Worm (Caenorhabditis elegans) whole organism, young adult: ENCODE data around the gene cox-16.

Experiments used
- B0019.2 ChIP-seq: fragments of 200-800 bp; sonication (Bioruptor generic); conservative IDR thresholded peaks from 2 replicates; pipeline ENCODE4 v1.3.6; 2022; ENCODE audit warnings: missing genetic modification reagents, missing genetic modification characterization, missing compliant biosample characterization
- B0035.1 ChIP-seq: sonication (generic microtip); optimal IDR thresholded peaks from 2 replicates; lab custom pipeline; 2016; ENCODE audit warnings: missing genetic modification characterization, mild to moderate bottlenecking, missing compliant biosample characterization, missing genotype, missing genetic modification reagents
- B0261.1 ChIP-seq: sonication (generic microtip); optimal IDR thresholded peaks from 2 replicates; lab custom pipeline; 2016; ENCODE audit warnings: mild to moderate bottlenecking, missing genetic modification characterization, moderate library complexity, missing compliant biosample characterization
- F10E7.11 ChIP-seq: sonication (generic microtip); optimal IDR thresholded peaks from 2 replicates; lab custom pipeline; 2017; ENCODE audit warnings: mild to moderate bottlenecking, missing genetic modification characterization, moderate library complexity, missing compliant biosample characterization
- F39B2.1 ChIP-seq: fragments of 200-800 bp; sonication (Bioruptor generic); IDR thresholded peaks from 2 replicates; pipeline ENCODE4 v1.3.6; 2022; ENCODE audit warnings: missing genetic modification reagents, missing genetic modification characterization, missing compliant biosample characterization
- F52B5.7 ChIP-seq: sonication (generic microtip); optimal IDR thresholded peaks from 2 replicates; lab custom pipeline; 2016; ENCODE audit warnings: mild to moderate bottlenecking, missing genetic modification characterization, missing compliant biosample characterization
- F57C9.4 ChIP-seq: sonication (generic microtip); optimal IDR thresholded peaks from 2 replicates; lab custom pipeline; 2017; ENCODE audit warnings: mild to moderate bottlenecking, missing genetic modification characterization, missing compliant biosample characterization
- T26A5.8 ChIP-seq: sonication (generic microtip); optimal IDR thresholded peaks from 2 replicates; lab custom pipeline; 2016; ENCODE audit warnings: missing genetic modification characterization, missing compliant biosample characterization
- Y67H2A.10 ChIP-seq: fragments of 200-800 bp; sonication (Bioruptor generic); conservative IDR thresholded peaks from 2 replicates; pipeline ENCODE4 v1.3.6; 2022; ENCODE audit warnings: missing genetic modification reagents, missing genetic modification characterization, missing compliant biosample characterization
- Y95B8A.8 ChIP-seq: fragments of 200-800 bp; sonication (Bioruptor generic); IDR thresholded peaks from 2 replicates; pipeline ENCODE4 v1.3.6; 2022; ENCODE audit warnings: missing genetic modification reagents, missing genetic modification characterization, missing compliant biosample characterization
- ama-1 ChIP-seq, 3 experiments: fragments of 150-350 bp in 1 of 3; sonication (generic microtip) in 2 of 3; optimal IDR thresholded peaks; 2 replicates each; lab custom pipeline; 2014 to 2018; ENCODE audit warnings: missing biosample characterization in 2 of 3, missing genetic modification characterization in 2 of 3, missing genetic modification reagents in 2 of 3
- aptf-2 ChIP-seq: fragments of 200-800 bp; sonication (Bioruptor generic); conservative IDR thresholded peaks from 2 replicates; pipeline ENCODE4 v1.3.6; 2022; ENCODE audit warnings: missing genetic modification reagents, missing genetic modification characterization, missing compliant biosample characterization
- attf-5 ChIP-seq: fragments of 200-800 bp; sonication (Bioruptor generic); optimal IDR thresholded peaks from 2 replicates; lab custom pipeline; 2018; ENCODE audit warnings: mild to moderate bottlenecking, missing genetic modification characterization, missing compliant biosample characterization
- bed-1 ChIP-seq: fragments of 200-800 bp; sonication (Bioruptor generic); IDR thresholded peaks from 2 replicates; pipeline ENCODE4 v1.3.6; 2022; ENCODE audit warnings: missing genetic modification reagents, missing genetic modification characterization, missing compliant biosample characterization
- ccch-3 ChIP-seq: fragments of 200-800 bp; sonication (Bioruptor generic); optimal IDR thresholded peaks from 2 replicates; lab custom pipeline; 2018; ENCODE audit warnings: mild to moderate bottlenecking, missing genetic modification characterization, missing compliant biosample characterization
- cebp-2 ChIP-seq: fragments of 200-800 bp; sonication (Bioruptor generic); IDR thresholded peaks from 2 replicates; pipeline ENCODE4 v1.3.6; 2022; ENCODE audit warnings: missing genetic modification characterization, missing compliant biosample characterization
- ceh-40 ChIP-seq: fragments of 200-800 bp; sonication (Bioruptor generic); IDR thresholded peaks from 2 replicates; pipeline ENCODE4 v1.3.6; 2022; ENCODE audit warnings: missing genetic modification characterization, missing compliant biosample characterization
- ceh-79 ChIP-seq: sonication (generic microtip); optimal IDR thresholded peaks from 2 replicates; lab custom pipeline; 2017; ENCODE audit warnings: mild to moderate bottlenecking, missing genetic modification characterization, missing compliant biosample characterization
- ceh-91 ChIP-seq: fragments of 200-800 bp; sonication (Bioruptor generic); IDR thresholded peaks from 2 replicates; pipeline ENCODE4 v1.3.6; 2022; ENCODE audit warnings: missing genetic modification reagents, missing genetic modification characterization, missing compliant biosample characterization
- chd-7 ChIP-seq: sonication (generic microtip); optimal IDR thresholded peaks from 2 replicates; lab custom pipeline; 2016; ENCODE audit warnings: mild to moderate bottlenecking, missing genetic modification characterization, moderate library complexity, missing compliant biosample characterization
- dox-1 ChIP-seq: fragments of 200-800 bp; sonication (Bioruptor generic); IDR thresholded peaks from 2 replicates; pipeline ENCODE4 v1.3.6; 2022; ENCODE audit warnings: missing genetic modification reagents, missing genetic modification characterization, missing compliant biosample characterization
- dpl-1 ChIP-seq: fragments of 150-350 bp; optimal IDR thresholded peaks from 2 replicates; lab custom pipeline; 2014; ENCODE audit warnings: missing biosample characterization, missing genetic modification reagents, missing genetic modification characterization
- efl-1 ChIP-seq: fragments of 150-350 bp; optimal IDR thresholded peaks from 2 replicates; lab custom pipeline; 2014; ENCODE audit warnings: missing biosample characterization, missing genetic modification reagents, missing genetic modification characterization
- egl-44 ChIP-seq: fragments of 200-800 bp; sonication (Bioruptor generic); IDR thresholded peaks from 2 replicates; pipeline ENCODE4 v1.3.6; 2022; ENCODE audit warnings: missing genetic modification reagents, missing genetic modification characterization, missing compliant biosample characterization
- gei-17 ChIP-seq: fragments of 200-800 bp; sonication (Bioruptor generic); optimal IDR thresholded peaks from 2 replicates; lab custom pipeline; 2018; ENCODE audit warnings: mild to moderate bottlenecking, missing genetic modification characterization, missing compliant biosample characterization
- hsf-1 ChIP-seq: fragments of 200-800 bp; sonication (Bioruptor generic); IDR thresholded peaks from 2 replicates; pipeline ENCODE4 v1.3.6; 2022; ENCODE audit warnings: missing genetic modification reagents, missing genetic modification characterization, missing compliant biosample characterization
- let-526 ChIP-seq: fragments of 200-800 bp; sonication (Bioruptor generic); IDR thresholded peaks from 2 replicates; pipeline ENCODE4 v1.3.6; 2022; ENCODE audit warnings: missing genetic modification reagents, missing genetic modification characterization, missing compliant biosample characterization
- let-607 ChIP-seq, 2 experiments: fragments of 200-800 bp in 1 of 2; sonication (Bioruptor generic) in 1 of 2; sonication (generic microtip) in 1 of 2; optimal IDR thresholded peaks; 2 replicates each; lab custom pipeline; 2016 to 2018; ENCODE audit warnings: mild to moderate bottlenecking in 2 of 2, missing compliant biosample characterization in 2 of 2, missing genetic modification characterization in 2 of 2, moderate library complexity in 2 of 2, missing genotype in 1 of 2
- lin-26 ChIP-seq: fragments of 200-800 bp; sonication (Bioruptor generic); IDR thresholded peaks from 2 replicates; pipeline ENCODE4 v1.3.6; 2022; ENCODE audit warnings: missing genetic modification reagents, missing genetic modification characterization, missing compliant biosample characterization
- lin-35 ChIP-seq, 3 experiments: fragments of 150-350 bp in 2 of 3; sonication (generic microtip) in 1 of 3; optimal IDR thresholded peaks; 2 replicates each; lab custom pipeline; 2014 to 2018; ENCODE audit warnings: missing biosample characterization in 3 of 3, missing genetic modification characterization in 3 of 3, missing genetic modification reagents in 3 of 3
- lin-40 ChIP-seq: sonication (generic microtip); optimal IDR thresholded peaks from 2 replicates; lab custom pipeline; 2016; ENCODE audit warnings: missing genetic modification characterization, mild to moderate bottlenecking, missing compliant biosample characterization, missing genotype, missing genetic modification reagents
- lin-54 ChIP-seq: fragments of 200-800 bp; sonication (Bioruptor generic); optimal IDR thresholded peaks from 2 replicates; lab custom pipeline; 2018; ENCODE audit warnings: mild to moderate bottlenecking, missing genetic modification characterization, missing compliant biosample characterization
- madf-10 ChIP-seq: sonication (generic microtip); optimal IDR thresholded peaks from 2 replicates; lab custom pipeline; 2016; ENCODE audit warnings: mild to moderate bottlenecking, missing genetic modification characterization, missing compliant biosample characterization
- madf-3 ChIP-seq: fragments of 200-800 bp; sonication (Bioruptor generic); IDR thresholded peaks from 2 replicates; pipeline ENCODE4 v1.3.6; 2022; ENCODE audit warnings: missing genetic modification reagents, missing genetic modification characterization, missing compliant biosample characterization
- madf-6 ChIP-seq: fragments of 200-800 bp; sonication (Bioruptor generic); IDR thresholded peaks from 2 replicates; pipeline ENCODE4 v1.3.6; 2022; ENCODE audit warnings: missing genetic modification reagents, missing genetic modification characterization, missing compliant biosample characterization
- madf-8 ChIP-seq: fragments of 200-800 bp; sonication (Bioruptor generic); conservative IDR thresholded peaks from 2 replicates; pipeline ENCODE4 v1.3.6; 2022; ENCODE audit warnings: missing genetic modification reagents, missing genetic modification characterization, missing compliant biosample characterization
- mel-28 ChIP-seq: sonication (generic microtip); optimal IDR thresholded peaks from 2 replicates; lab custom pipeline; 2016; ENCODE audit warnings: borderline replicate concordance, mild to moderate bottlenecking, missing genetic modification characterization, missing compliant biosample characterization
- mes-4 ChIP-seq: sonication (generic microtip); optimal IDR thresholded peaks from 2 replicates; lab custom pipeline; 2016; ENCODE audit warnings: missing genotype, missing genetic modification characterization, missing compliant biosample characterization
- nfya-2 ChIP-seq: fragments of 200-800 bp; sonication (Bioruptor generic); IDR thresholded peaks from 2 replicates; pipeline ENCODE4 v1.3.6; 2022; ENCODE audit warnings: missing genetic modification reagents, missing genetic modification characterization, missing compliant biosample characterization
- nfyb-1 ChIP-seq: fragments of 200-800 bp; sonication (Bioruptor generic); IDR thresholded peaks from 2 replicates; pipeline ENCODE4 v1.3.6; 2022; ENCODE audit warnings: missing genetic modification reagents, missing genetic modification characterization, missing compliant biosample characterization
- pha-4 ChIP-seq: fragments of 150-350 bp; sonication (generic microtip); optimal IDR thresholded peaks from 2 replicates; lab custom pipeline; 2014; ENCODE audit warnings: missing biosample characterization, missing genetic modification reagents, missing genetic modification characterization
- rcor-1 ChIP-seq: fragments of 200-800 bp; sonication (Bioruptor generic); IDR thresholded peaks from 2 replicates; pipeline ENCODE4 v1.3.6; 2022; ENCODE audit warnings: missing genetic modification reagents, missing genetic modification characterization, missing compliant biosample characterization
- repo-1 ChIP-seq: sonication (generic microtip); optimal IDR thresholded peaks from 2 replicates; lab custom pipeline; 2017; ENCODE audit warnings: mild to moderate bottlenecking, missing genetic modification characterization, missing compliant biosample characterization
- sea-2 ChIP-seq: fragments of 200-800 bp; sonication (Bioruptor generic); IDR thresholded peaks from 2 replicates; pipeline ENCODE4 v1.3.6; 2022; ENCODE audit warnings: missing genetic modification characterization, missing compliant biosample characterization
- sptf-2 ChIP-seq: fragments of 200-800 bp; sonication (Bioruptor generic); optimal IDR thresholded peaks from 2 replicates; lab custom pipeline; 2018; ENCODE audit warnings: mild to moderate bottlenecking, missing genetic modification characterization, missing compliant biosample characterization
- zim-3 ChIP-seq: sonication (generic microtip); optimal IDR thresholded peaks from 2 replicates; lab custom pipeline; 2017; ENCODE audit warnings: mild to moderate bottlenecking, missing genetic modification characterization, moderate library complexity, missing compliant biosample characterization
- ztf-25 ChIP-seq: fragments of 200-800 bp; sonication (Bioruptor generic); IDR thresholded peaks from 2 replicates; pipeline ENCODE4 v1.3.6; 2022; ENCODE audit warnings: missing genetic modification reagents, missing genetic modification characterization, missing compliant biosample characterization
- ztf-6 ChIP-seq: fragments of 200-800 bp; sonication (Bioruptor generic); IDR thresholded peaks from 2 replicates; pipeline ENCODE4 v1.3.6; 2022; ENCODE audit warnings: missing genetic modification reagents, missing genetic modification characterization, missing compliant biosample characterization

Gene cox-16

ce11 chrV:5504807-5505442, 31.1 kb downstream of the cox-16 start, which contains the start of the genes dnj-19 and nhr-47 (continued):
- TF ChIP-seq madf-10 (tag; lab: Kevin White, UChicago) (peak; percentile 75), F57C9.4 (no peak), lin-40 (tag; lab: Kevin White, UChicago) (peak; percentile 95), Y95B8A.8 (GFP tag; lab: Robert Waterston, UW) (0 out of 2 replicates have a peak, but pooled peaks have one; percentile 32), sea-2 (GFP tag; lab: Robert Waterston, UW) (no peak), cebp-2 (GFP tag; lab: Robert Waterston, UW) (no peak), sptf-2 (GFP tag; lab: Kevin White, UChicago) (no peak), madf-3 (GFP tag; lab: Robert Waterston, UW) (peak; percentile 91), repo-1 (tag; lab: Kevin White, UChicago) (peak; percentile 91), T26A5.8 (tag; lab: Kevin White, UChicago) (no peak), Y67H2A.10 (peak; percentile 70), F10E7.11 (tag; lab: Kevin White, UChicago) (no peak), F52B5.7 (tag; lab: Kevin White, UChicago) (no peak), hsf-1 (GFP tag; lab: Robert Waterston, UW) (peak; percentile 98), ztf-25 (GFP tag; lab: Robert Waterston, UW) (no peak), bed-1 (GFP tag; lab: Robert Waterston, UW) (no peak), ama-1 (optimal IDR thresholded peaks at IDR 0.05; lab: Kevin White, UChicago) (no peak), ama-1 (GFP tag; optimal IDR thresholded peaks at IDR 0.05; lab: Kevin White, UChicago) (no peak), gei-17 (GFP tag; lab: Kevin White, UChicago) (peak; percentile 50), madf-8 (peak; percentile 75), ceh-79 (tag; lab: Kevin White, UChicago) (no peak), let-607 (tag; optimal IDR thresholded peaks at IDR 0.05; lab: Kevin White, UChicago) (peak; percentile 23 to 86), ceh-91 (GFP tag; lab: Robert Waterston, UW) (peak; percentile 72), F39B2.1 (GFP tag; lab: Robert Waterston, UW) (0 out of 2 replicates have a peak, but pooled peaks have one; percentile 67), chd-7 (peak; percentile 83), B0035.1 (tag; lab: Kevin White, UChicago) (peak; percentile 67), lin-35 (GFP tag; optimal IDR thresholded peaks at IDR 0.05; lab: Kevin White, UChicago) (peak in 2 of 3 experiments; percentile 38 to 92), ccch-3 (no peak), B0261.1 (tag; lab: Kevin White, UChicago) (no peak), zim-3 (tag; lab: Kevin White, UChicago) (peak; percentile 42), dpl-1 (GFP tag; lab: Kevin White, UChicago) (peak; percentile 63), pha-4 (no peak), dox-1 (GFP tag; lab: Robert Waterston, UW) (peak; percentile 95), attf-5 (GFP tag; lab: Kevin White, UChicago) (peak; percentile 89), madf-6 (GFP tag; lab: Robert Waterston, UW) (peak; percentile 89), B0019.2 (GFP tag; lab: Robert Waterston, UW) (0 out of 2 replicates have a peak, but pooled peaks have one; percentile 41), aptf-2 (GFP tag; lab: Robert Waterston, UW) (no peak; the same call in 1 of the 2 replicates), efl-1 (GFP tag; lab: Kevin White, UChicago) (peak; percentile 41), mes-4 (tag; lab: Kevin White, UChicago) (no peak), mel-28 (tag; lab: Kevin White, UChicago) (no peak), let-526 (GFP tag; lab: Robert Waterston, UW) (0 out of 2 replicates have a peak, but pooled peaks have one; percentile 21), rcor-1 (GFP tag; lab: Robert Waterston, UW) (peak; percentile 91), nfya-2 (GFP tag; lab: Robert Waterston, UW) (no peak), ceh-40 (GFP tag; lab: Robert Waterston, UW) (no peak), lin-26 (GFP tag; lab: Robert Waterston, UW) (peak; percentile 49; the same call in 1 of the 2 replicates), nfyb-1 (peak; percentile 95), ztf-6 (GFP tag; lab: Robert Waterston, UW) (peak; percentile 76; the same call in 1 of the 2 replicates), lin-54 (GFP tag; lab: Kevin White, UChicago) (peak; percentile 91), egl-44 (GFP tag; lab: Robert Waterston, UW) (peak; percentile 89)
